Worm (Caenorhabditis elegans) whole organism, mixed stage, embryonic: Measurements from ENCODE around the gene Y37B11A.3.

ENCODE experiments used
- cnd-1 ChIP-seq: fragments of 200-800 bp; sonication (Bioruptor generic); optimal IDR thresholded peaks from 2 replicates; lab custom pipeline; 2018; ENCODE audit warnings: mild to moderate bottlenecking, missing genetic modification characterization, missing compliant biosample characterization
- elt-1 ChIP-seq: sonication (generic microtip); optimal IDR thresholded peaks from 2 replicates; lab custom pipeline; 2017; ENCODE audit warnings: missing genetic modification characterization, mild to moderate bottlenecking, missing compliant biosample characterization, antibody characterized with exemption, moderate library complexity, borderline replicate concordance; ENCODE audit not compliant: insufficient read depth
- ham-2 ChIP-seq: fragments of 200-800 bp; sonication (Bioruptor generic); optimal IDR thresholded peaks from 2 replicates; lab custom pipeline; 2018; ENCODE audit warnings: mild to moderate bottlenecking, missing genetic modification characterization, missing compliant biosample characterization
- lin-13 ChIP-seq: fragments of 150-350 bp; optimal IDR thresholded peaks from 2 replicates; lab custom pipeline; 2014; ENCODE audit warnings: missing biosample characterization, missing genetic modification characterization
- mep-1 ChIP-seq: fragments of 150-350 bp; optimal IDR thresholded peaks from 2 replicates; lab custom pipeline; 2017; ENCODE audit warnings: missing biosample characterization, missing genetic modification reagents, missing genetic modification characterization, inconsistent platforms
- nhr-12 ChIP-seq: fragments of 150-350 bp; optimal IDR thresholded peaks from 2 replicates; lab custom pipeline; 2014; ENCODE audit warnings: missing biosample characterization, missing genetic modification characterization
- snpc-4 ChIP-seq: fragments of 150-350 bp; optimal IDR thresholded peaks from 2 replicates; lab custom pipeline; 2014; ENCODE audit warnings: missing biosample characterization, missing genetic modification characterization
- unc-120 ChIP-seq: sonication (generic microtip); optimal IDR thresholded peaks from 2 replicates; lab custom pipeline; 2017; ENCODE audit warnings: missing genetic modification characterization, missing compliant biosample characterization; ENCODE audit not compliant: poor library complexity, severe bottlenecking
- unc-39 ChIP-seq: fragments of 150-350 bp; optimal IDR thresholded peaks from 2 replicates; lab custom pipeline; 2014; ENCODE audit warnings: missing biosample characterization, missing genetic modification characterization
- unc-62 ChIP-seq: fragments of 150-350 bp; optimal IDR thresholded peaks from 2 replicates; lab custom pipeline; 2014; ENCODE audit warnings: missing biosample characterization, missing genetic modification reagents, missing genetic modification characterization
- ztf-11 ChIP-seq: fragments of 150-350 bp; optimal IDR thresholded peaks from 2 replicates; lab custom pipeline; 2014; ENCODE audit warnings: missing biosample characterization, missing genetic modification characterization

DNA sequence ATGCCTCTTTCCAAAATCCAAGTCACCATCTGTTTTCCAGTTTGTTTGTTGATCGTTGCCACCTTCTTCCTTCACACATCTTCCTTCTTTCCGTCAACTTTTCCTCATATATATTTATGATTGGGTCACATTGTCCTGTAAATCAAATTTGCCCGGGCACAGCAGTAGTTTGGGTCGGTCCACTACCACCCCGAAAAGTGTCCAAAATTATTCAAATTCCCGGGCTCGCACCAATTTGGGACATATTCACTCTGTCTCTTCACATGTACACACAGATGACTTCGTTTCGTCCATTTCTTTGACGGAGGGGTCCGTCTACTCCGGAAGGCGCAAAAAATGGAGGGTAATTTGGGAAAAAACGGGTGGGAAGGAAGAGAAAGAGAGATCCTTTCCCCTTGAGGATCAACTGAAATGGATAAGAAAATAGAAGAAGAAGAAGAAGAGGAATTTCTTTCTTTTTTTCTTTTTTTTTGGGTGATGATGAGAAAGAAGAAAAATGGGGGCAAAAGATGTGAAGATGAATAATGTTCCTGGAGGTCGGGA, 41.8 kb upstream of the Y37B11A.3 start:
- no peak for TF ChIP-seq nhr-12 (tag; lab: Kevin White, UChicago)
- no peak for TF ChIP-seq lin-13 (tag; lab: Kevin White, UChicago)
- no peak for TF ChIP-seq cnd-1
- TF ChIP-seq unc-62 (GFP tag; lab: Kevin White, UChicago) = no peak
- no peak for TF ChIP-seq mep-1 (tag; lab: Kevin White, UChicago)
- no peak for TF ChIP-seq unc-39
- no peak for TF ChIP-seq ztf-11
- TF ChIP-seq ham-2 = no peak
- no peak for TF ChIP-seq snpc-4 (tag; lab: Kevin White, UChicago)
- no peak for TF ChIP-seq elt-1
- TF ChIP-seq unc-120 (tag; lab: Kevin White, UChicago) = no peak
